Worm (Caenorhabditis elegans) whole organism, midembryonic: ENCODE measurements around the gene H38K22.6.

ENCODE experiments used
- cog-1 ChIP-seq: sonication (generic microtip); optimal IDR thresholded peaks from 2 replicates; lab custom pipeline; 2016; ENCODE audit warnings: missing genetic modification characterization, missing compliant biosample characterization
- flt-1 ChIP-seq: fragments of 200-800 bp; sonication (Bioruptor generic); IDR thresholded peaks from 2 replicates; pipeline ENCODE4 v1.3.6; 2022; ENCODE audit warnings: missing genetic modification characterization, missing compliant biosample characterization
- ref-1 ChIP-seq: fragments of 200-800 bp; sonication (Bioruptor generic); conservative IDR thresholded peaks from 2 replicates; pipeline ENCODE4 v1.3.6; 2022; ENCODE audit warnings: missing genetic modification reagents, missing genetic modification characterization, missing compliant biosample characterization
- ztf-23 ChIP-seq: fragments of 200-800 bp; sonication (Bioruptor generic); IDR thresholded peaks from 2 replicates; pipeline ENCODE4 v1.3.6; 2022; ENCODE audit warnings: missing genetic modification reagents, missing genetic modification characterization, missing compliant biosample characterization
- ztf-29 ChIP-seq: fragments of 200-800 bp; sonication (Bioruptor generic); IDR thresholded peaks from 2 replicates; pipeline ENCODE4 v1.3.6; 2022; ENCODE audit warnings: missing genetic modification reagents, missing genetic modification characterization, missing compliant biosample characterization

ce11 chrIII:4323120-4323519, 2.9 kb downstream of the H38K22.6 start:
- TF ChIP-seq ztf-29 (GFP tag; lab: Robert Waterston, UW) (no peak), ref-1 (no peak), ztf-23 (GFP tag; lab: Robert Waterston, UW) (no peak), cog-1 (tag; lab: Kevin White, UChicago) (no peak), flt-1 (GFP tag; lab: Robert Waterston, UW) (no peak)
